Worm (Caenorhabditis elegans) whole organism, L4 larva: ENCODE measurements around the gene T25D10.1.

ENCODE experiments used
- F10B5.3 ChIP-seq: sonication (generic microtip); optimal IDR thresholded peaks from 2 replicates; lab custom pipeline; 2016; ENCODE audit warnings: mild to moderate bottlenecking, missing genetic modification characterization, missing compliant biosample characterization
- ama-1 ChIP-seq: fragments of 150-350 bp; optimal IDR thresholded peaks from 2 replicates; lab custom pipeline; 2014; ENCODE audit warnings: inconsistent platforms, mixed read lengths
- ceh-62 ChIP-seq: sonication (generic microtip); optimal IDR thresholded peaks from 2 replicates; lab custom pipeline; 2017; ENCODE audit warnings: missing biosample characterization, missing genetic modification characterization
- lin-39 ChIP-seq: fragments of 150-350 bp; optimal IDR thresholded peaks from 2 replicates; lab custom pipeline; 2014; ENCODE audit warnings: missing biosample characterization, missing genetic modification reagents, missing genetic modification characterization
- mep-1 ChIP-seq: fragments of 150-350 bp; sonication (generic microtip); optimal IDR thresholded peaks from 3 replicates; lab custom pipeline; 2014; ENCODE audit warnings: missing biosample characterization, missing genetic modification characterization
- nhr-28 ChIP-seq: fragments of 150-350 bp; optimal IDR thresholded peaks from 2 replicates; lab custom pipeline; 2014; ENCODE audit warnings: missing biosample characterization, missing genetic modification characterization
- nhr-76 ChIP-seq: fragments of 150-350 bp; optimal IDR thresholded peaks from 2 replicates; lab custom pipeline; 2014; ENCODE audit warnings: missing biosample characterization, missing genetic modification characterization
- pha-4 ChIP-seq, 2 experiments: fragments of 150-350 bp in 1 of 2; fragments of 200-800 bp in 1 of 2; sonication (Bioruptor generic) in 1 of 2; IDR thresholded peaks in 1 of 2; optimal IDR thresholded peaks in 1 of 2; 2 replicates each; pipeline versions ENCODE4 v1.3.6 to Lab custom; 2014 to 2022; ENCODE audit warnings: missing genetic modification characterization in 2 of 2, missing genetic modification reagents in 2 of 2, missing biosample characterization in 1 of 2, missing compliant biosample characterization in 1 of 2
- zip-2 ChIP-seq: fragments of 150-350 bp; optimal IDR thresholded peaks from 2 replicates; lab custom pipeline; 2014; ENCODE audit warnings: missing biosample characterization, missing genetic modification characterization

- TF ChIP-seq F10B5.3 (tag; lab: Kevin White, UChicago) (no peak), ceh-62 (tag; lab: Kevin White, UChicago) (no peak), mep-1 (tag; lab: Kevin White, UChicago) (no peak), ama-1 (lab: Kevin White, UChicago) (no peak), nhr-76 (tag; lab: Kevin White, UChicago) (no peak), pha-4 (GFP tag; IDR thresholded peaks at IDR 0.05; lab: Robert Waterston, UW) (no peak), pha-4 (tag; optimal IDR thresholded peaks at IDR 0.05; lab: Kevin White, UChicago) (no peak), zip-2 (tag; lab: Kevin White, UChicago) (no peak), lin-39 (no peak), nhr-28 (tag; lab: Kevin White, UChicago) (no peak)
These were observed 33.6 kb downstream of the T25D10.1 start for ce11 chrII:6436845-6437244.
